Fruit fly (Drosophila melanogaster) whole organism, embryonic: Measurements from ENCODE around the gene dnc.

Experiments used
- CG10267 ChIP-seq: fragments of 200-800 bp; sonication (Bioruptor generic); optimal IDR thresholded peaks from 2 replicates; lab custom pipeline; 2018; ENCODE audit warnings: missing biosample characterization, mild to moderate bottlenecking, missing genetic modification characterization, moderate library complexity
- CG10543 ChIP-seq: fragments of 200-800 bp; sonication (Bioruptor generic); optimal IDR thresholded peaks from 3 replicates; lab custom pipeline; 2017; ENCODE audit warnings: missing biosample characterization, mild to moderate bottlenecking, missing genetic modification characterization, moderate library complexity
- CG11093 ChIP-seq: fragments of 200-800 bp; sonication (Bioruptor generic); IDR thresholded peaks from 3 replicates; pipeline ENCODE4 v1.3.6; 2022; ENCODE audit warnings: missing biosample characterization, missing genetic modification characterization
- CG11723 ChIP-seq: fragments of 200-800 bp; sonication (Bioruptor generic); optimal IDR thresholded peaks from 2 replicates; lab custom pipeline; 2017; ENCODE audit warnings: missing biosample characterization, mild to moderate bottlenecking, missing genetic modification characterization
- CG12391 ChIP-seq: fragments of 200-800 bp; sonication (Bioruptor generic); optimal IDR thresholded peaks from 3 replicates; lab custom pipeline; 2018; ENCODE audit warnings: missing biosample characterization, mild to moderate bottlenecking, missing genetic modification characterization, moderate library complexity
- CG14860 ChIP-seq: fragments of 200-800 bp; sonication (Bioruptor generic); IDR thresholded peaks from 3 replicates; pipeline ENCODE4 v1.3.6; 2022; ENCODE audit warnings: missing biosample characterization, missing genetic modification characterization; ENCODE audit not compliant: partially characterized antibody
- CG15479 ChIP-seq: fragments of 200-800 bp; sonication (Bioruptor generic); optimal IDR thresholded peaks from 3 replicates; lab custom pipeline; 2019; ENCODE audit warnings: missing biosample characterization, mild to moderate bottlenecking, missing genetic modification characterization, moderate library complexity
- CG16815 ChIP-seq: fragments of 200-800 bp; sonication (Bioruptor generic); optimal IDR thresholded peaks from 3 replicates; lab custom pipeline; 2017; ENCODE audit warnings: missing biosample characterization, mild to moderate bottlenecking, missing genetic modification characterization
- CG17361 ChIP-seq: fragments of 200-800 bp; sonication (Bioruptor generic); IDR thresholded peaks from 3 replicates; pipeline ENCODE4 v1.3.6; 2022; ENCODE audit warnings: missing biosample characterization, missing genetic modification characterization
- CG17912 ChIP-seq: fragments of 200-800 bp; sonication (Bioruptor generic); optimal IDR thresholded peaks from 2 replicates; lab custom pipeline; 2018; ENCODE audit warnings: missing biosample characterization, mild to moderate bottlenecking, missing genetic modification characterization
- CG1832 ChIP-seq: fragments of 200-800 bp; sonication (Bioruptor generic); optimal IDR thresholded peaks from 2 replicates; lab custom pipeline; 2017; ENCODE audit warnings: missing biosample characterization, mild to moderate bottlenecking, missing genetic modification characterization, inconsistent platforms
- CG4360 ChIP-seq: fragments of 200-800 bp; sonication (Bioruptor generic); IDR thresholded peaks from 2 replicates; pipeline ENCODE4 v1.3.6; 2022; ENCODE audit warnings: missing biosample characterization, missing genetic modification characterization
- CG4617 ChIP-seq: fragments of 200-800 bp; sonication (Bioruptor generic); optimal IDR thresholded peaks from 3 replicates; lab custom pipeline; 2016; ENCODE audit warnings: missing biosample characterization, missing genetic modification characterization, borderline replicate concordance
- CG4730 ChIP-seq: fragments of 200-800 bp; sonication (Bioruptor generic); IDR thresholded peaks from 2 replicates; pipeline ENCODE4 v1.3.6; 2022; ENCODE audit warnings: missing biosample characterization, missing genetic modification characterization
- CG8359 ChIP-seq: fragments of 200-800 bp; sonication (Bioruptor generic); optimal IDR thresholded peaks from 2 replicates; lab custom pipeline; 2017; ENCODE audit warnings: missing biosample characterization, mild to moderate bottlenecking, missing genetic modification characterization, borderline replicate concordance
- CG8388 ChIP-seq: fragments of 200-800 bp; sonication (Bioruptor generic); optimal IDR thresholded peaks from 2 replicates; lab custom pipeline; 2019; ENCODE audit warnings: missing biosample characterization, mild to moderate bottlenecking, missing genetic modification characterization, moderate library complexity
- CG9876 ChIP-seq: fragments of 200-800 bp; sonication (Bioruptor generic); optimal IDR thresholded peaks from 2 replicates; lab custom pipeline; 2016; ENCODE audit warnings: missing biosample characterization, missing genetic modification characterization
- Dfd ChIP-seq, 2 experiments: fragments of >200 bp; optimal IDR thresholded peaks; 2 replicates each; lab custom pipeline; 2017; ENCODE audit warnings: missing biosample characterization in 2 of 2, missing genetic modification characterization in 2 of 2
- Dref ChIP-seq: fragments of 200-800 bp; sonication (Bioruptor generic); IDR thresholded peaks from 2 replicates; pipeline ENCODE4 v1.3.6; 2022; ENCODE audit warnings: missing biosample characterization, missing genetic modification characterization
- Drgx ChIP-seq: fragments of 200-800 bp; sonication (Bioruptor generic); IDR thresholded peaks from 2 replicates; pipeline ENCODE4 v1.3.6; 2022; ENCODE audit warnings: missing biosample characterization, missing genetic modification characterization
- Elba2 ChIP-seq: fragments of 200-800 bp; sonication (Bioruptor generic); optimal IDR thresholded peaks from 3 replicates; lab custom pipeline; 2016; ENCODE audit warnings: missing biosample characterization, missing genetic modification characterization
- Fer1 ChIP-seq: fragments of 200-800 bp; sonication (Bioruptor generic); optimal IDR thresholded peaks from 2 replicates; lab custom pipeline; 2017; ENCODE audit warnings: missing biosample characterization, mild to moderate bottlenecking, missing genetic modification characterization
- Fer3 ChIP-seq: fragments of 200-800 bp; sonication (Bioruptor generic); optimal IDR thresholded peaks from 2 replicates; lab custom pipeline; 2018; ENCODE audit warnings: missing biosample characterization, mild to moderate bottlenecking, missing genetic modification characterization, moderate library complexity
- GATAe ChIP-seq: fragments of 200-800 bp; sonication (Bioruptor generic); conservative IDR thresholded peaks from 2 replicates; pipeline ENCODE4 v1.3.6; 2022; ENCODE audit warnings: missing biosample characterization, missing genetic modification characterization
- Gug ChIP-seq: fragments of 200-800 bp; sonication (Bioruptor generic); IDR thresholded peaks from 4 replicates; pipeline ENCODE4 v1.3.6; 2022; ENCODE audit warnings: missing biosample characterization, missing genetic modification characterization
- H15 ChIP-seq: fragments of 200-800 bp; sonication (Bioruptor generic); IDR thresholded peaks from 3 replicates; pipeline ENCODE4 v1.3.6; 2022; ENCODE audit warnings: missing biosample characterization, missing genetic modification characterization
- NK7.1 ChIP-seq: fragments of 200-800 bp; sonication (Bioruptor generic); optimal IDR thresholded peaks from 3 replicates; lab custom pipeline; 2016; ENCODE audit warnings: missing biosample characterization, missing genetic modification characterization
- Nf-YA ChIP-seq: fragments of 200-800 bp; sonication (Bioruptor generic); IDR thresholded peaks from 2 replicates; pipeline ENCODE4 v1.3.6; 2022; ENCODE audit warnings: missing biosample characterization, missing genetic modification characterization
- Optix ChIP-seq: fragments of 200-800 bp; sonication (Bioruptor generic); IDR thresholded peaks from 3 replicates; pipeline ENCODE4 v1.3.6; 2022; ENCODE audit warnings: missing biosample characterization, missing genetic modification characterization
- Rfx ChIP-seq: fragments of 200-800 bp; sonication (Bioruptor generic); IDR thresholded peaks from 2 replicates; pipeline ENCODE4 v1.3.6; 2022; ENCODE audit warnings: missing biosample characterization, missing genetic modification characterization
- Side ChIP-seq: fragments of 200-800 bp; sonication (Bioruptor generic); optimal IDR thresholded peaks from 2 replicates; lab custom pipeline; 2016; ENCODE audit warnings: missing biosample characterization, missing genetic modification characterization
- cad ChIP-seq: fragments of >200 bp; optimal IDR thresholded peaks from 2 replicates; lab custom pipeline; 2017; ENCODE audit warnings: missing biosample characterization, missing genetic modification characterization
- chn ChIP-seq: fragments of 200-800 bp; sonication (Bioruptor generic); optimal IDR thresholded peaks from 2 replicates; lab custom pipeline; 2016; ENCODE audit warnings: missing biosample characterization, missing genetic modification characterization
- ci ChIP-seq: fragments of 200-800 bp; sonication (Bioruptor generic); IDR thresholded peaks from 3 replicates; pipeline ENCODE4 v1.3.6; 2022; ENCODE audit warnings: missing biosample characterization, missing genetic modification characterization
- ewg ChIP-seq: fragments of 200-800 bp; sonication (Bioruptor generic); optimal IDR thresholded peaks from 3 replicates; lab custom pipeline; 2017; ENCODE audit warnings: mild to moderate bottlenecking, missing biosample characterization, missing genetic modification reagents, missing genetic modification characterization
- fd102C ChIP-seq: fragments of 200-800 bp; sonication (Bioruptor generic); optimal IDR thresholded peaks from 2 replicates; lab custom pipeline; 2018; ENCODE audit warnings: missing biosample characterization, mild to moderate bottlenecking, missing genetic modification characterization, moderate library complexity
- kah ChIP-seq: fragments of 200-800 bp; sonication (Bioruptor generic); optimal IDR thresholded peaks from 2 replicates; lab custom pipeline; 2018; ENCODE audit warnings: missing biosample characterization, mild to moderate bottlenecking, missing genetic modification characterization
- lilli ChIP-seq: fragments of 200-800 bp; sonication (Bioruptor generic); optimal IDR thresholded peaks from 3 replicates; lab custom pipeline; 2016; ENCODE audit warnings: missing biosample characterization, missing genetic modification characterization
- nerfin-2 ChIP-seq: fragments of 200-800 bp; sonication (Bioruptor generic); IDR thresholded peaks from 2 replicates; pipeline ENCODE4 v1.3.6; 2022; ENCODE audit warnings: missing biosample characterization, missing genetic modification characterization; ENCODE audit not compliant: partially characterized antibody
- org-1 ChIP-seq: fragments of 200-800 bp; sonication (Bioruptor generic); optimal IDR thresholded peaks from 2 replicates; lab custom pipeline; 2017; ENCODE audit warnings: missing biosample characterization, missing genetic modification characterization
- sc ChIP-seq, 3 experiments: fragments of >200 bp in 2 of 3; fragments of 200-800 bp in 1 of 3; sonication (Bioruptor generic) in 1 of 3; optimal IDR thresholded peaks; 2 replicates in 2 of 3; 3 replicates in 1 of 3; lab custom pipeline; 2017; ENCODE audit warnings: mild to moderate bottlenecking in 1 of 3, missing biosample characterization in 1 of 3, missing genetic modification characterization in 1 of 3, missing genetic modification reagents in 1 of 3
- schlank ChIP-seq: fragments of 200-800 bp; sonication (Bioruptor generic); optimal IDR thresholded peaks from 2 replicates; lab custom pipeline; 2018; ENCODE audit warnings: missing biosample characterization, mild to moderate bottlenecking, missing genetic modification characterization
- sd ChIP-seq: fragments of 200-800 bp; sonication (Bioruptor generic); optimal IDR thresholded peaks from 3 replicates; lab custom pipeline; 2018; ENCODE audit warnings: missing biosample characterization, mild to moderate bottlenecking, missing genetic modification characterization, moderate library complexity
- seq ChIP-seq: fragments of 200-800 bp; sonication (Bioruptor generic); IDR thresholded peaks from 2 replicates; pipeline ENCODE4 v1.3.6; 2022; ENCODE audit warnings: missing biosample characterization, missing genetic modification characterization
- sim ChIP-seq: fragments of 200-800 bp; sonication (Bioruptor generic); IDR thresholded peaks from 2 replicates; pipeline ENCODE4 v1.3.6; 2022; ENCODE audit warnings: missing biosample characterization, missing genetic modification characterization
- slbo ChIP-seq: fragments of 200-800 bp; sonication (Bioruptor generic); IDR thresholded peaks from 2 replicates; pipeline ENCODE4 v1.3.6; 2022; ENCODE audit warnings: missing biosample characterization, missing genetic modification characterization
- sna ChIP-seq: fragments of 200-800 bp; sonication (Bioruptor generic); IDR thresholded peaks from 2 replicates; pipeline ENCODE4 v1.3.6; 2022; ENCODE audit warnings: missing biosample characterization, missing genetic modification characterization; ENCODE audit not compliant: partially characterized antibody
- stwl ChIP-seq: fragments of 200-800 bp; sonication (Bioruptor generic); optimal IDR thresholded peaks from 3 replicates; lab custom pipeline; 2018; ENCODE audit warnings: missing biosample characterization, mild to moderate bottlenecking, missing genetic modification characterization, moderate library complexity
- tap ChIP-seq: fragments of 200-800 bp; optimal IDR thresholded peaks from 3 replicates; lab custom pipeline; 2019; ENCODE audit warnings: missing biosample characterization, mild to moderate bottlenecking, missing genetic modification characterization, moderate library complexity
- vnd ChIP-seq: fragments of 200-800 bp; sonication (Bioruptor generic); IDR thresholded peaks from 3 replicates; pipeline ENCODE4 v1.3.6; 2022; ENCODE audit warnings: missing biosample characterization, missing genetic modification characterization; ENCODE audit not compliant: partially characterized antibody

Gene dnc

dm6 chrX:3355180-3355579 lies 178.9 kb downstream of the dnc start (continued):
- TF ChIP-seq kah (GFP tag; lab: Kevin White, UChicago) = peak; percentile 1
- TF ChIP-seq CG17912 (GFP tag; lab: Kevin White, UChicago) = no peak
- no peak for TF ChIP-seq Dfd (GFP tag; optimal IDR thresholded peaks at IDR 0.05; lab: Kevin White, UChicago)
- peak; percentile 86 for TF ChIP-seq Rfx (GFP tag; lab: Robert Waterston, UW)
- peak; percentile 49 for TF ChIP-seq CG11723 (GFP tag; lab: Kevin White, UChicago)
- TF ChIP-seq Dref = no peak
- peak; percentile 83 for TF ChIP-seq slbo (GFP tag; lab: Robert Waterston, UW)
- peak; percentile 37 for TF ChIP-seq tap (tag; lab: Kevin White, UChicago)
- TF ChIP-seq GATAe (GFP tag; lab: Robert Waterston, UW) = no peak
- peak; percentile 62 for TF ChIP-seq CG8359 (GFP tag; lab: Kevin White, UChicago)
- peak; percentile 54; the same call in 1 of the 2 replicates for TF ChIP-seq CG4360
- peak; percentile 79 for TF ChIP-seq CG10267
- no peak for TF ChIP-seq CG9876 (GFP tag; lab: Kevin White, UChicago)
- TF ChIP-seq org-1 (GFP tag; lab: Kevin White, UChicago) = peak; percentile 30
- TF ChIP-seq Nf-YA (GFP tag; lab: Robert Waterston, UW) = peak; percentile 67
- TF ChIP-seq CG16815 = peak; percentile 73
- TF ChIP-seq ci (GFP tag; lab: Robert Waterston, UW) = peak; percentile 92
- peak; percentile 70 for TF ChIP-seq CG4730 (GFP tag; lab: Robert Waterston, UW)
- TF ChIP-seq Fer3 (tag; lab: Kevin White, UChicago) = peak; percentile 60
- peak; percentile 46 for TF ChIP-seq CG4617 (GFP tag; lab: Kevin White, UChicago)
- TF ChIP-seq sim (GFP tag; lab: Robert Waterston, UW) = peak; percentile 71
- no peak for TF ChIP-seq sna (GFP tag; lab: Robert Waterston, UW)
- no peak for TF ChIP-seq CG14860 (GFP tag; lab: Robert Waterston, UW)
- peak; percentile 85 for TF ChIP-seq Optix (GFP tag; lab: Robert Waterston, UW)
- TF ChIP-seq CG12391 (tag; lab: Kevin White, UChicago) = peak; percentile 84
- TF ChIP-seq CG10543 = peak; percentile 15
- TF ChIP-seq seq (GFP tag; lab: Robert Waterston, UW) = peak; percentile 81
- 0 out of 3 replicates have a peak, but pooled peaks have one; percentile 34 for TF ChIP-seq CG11093
- TF ChIP-seq CG15479 (GFP tag; lab: Kevin White, UChicago) = no peak
- peak; percentile 58; the same call in 2 of the 4 replicates for TF ChIP-seq Gug (GFP tag; lab: Robert Waterston, UW)
- peak; percentile 55 for TF ChIP-seq Fer1 (GFP tag; lab: Kevin White, UChicago)
- TF ChIP-seq Drgx (GFP tag; lab: Robert Waterston, UW) = no peak
- TF ChIP-seq nerfin-2 (GFP tag; lab: Robert Waterston, UW) = no peak
- no peak for TF ChIP-seq vnd (GFP tag; lab: Robert Waterston, UW)
- no peak for TF ChIP-seq cad
- peak; percentile 72 for TF ChIP-seq lilli (GFP tag; lab: Kevin White, UChicago)
- TF ChIP-seq H15 (GFP tag; lab: Robert Waterston, UW) = peak; percentile 81
- peak; percentile 52; the same call in 2 of the 3 replicates for TF ChIP-seq CG17361 (GFP tag; lab: Robert Waterston, UW)
- TF ChIP-seq CG8388 = peak; percentile 78
- TF ChIP-seq ewg (GFP tag; lab: Kevin White, UChicago) = peak; percentile 55
- TF ChIP-seq chn (GFP tag; lab: Kevin White, UChicago) = peak; percentile 38
- no peak for TF ChIP-seq NK7.1 (GFP tag; lab: Kevin White, UChicago)
- no peak for TF ChIP-seq CG1832 (GFP tag; lab: Kevin White, UChicago)
- TF ChIP-seq sd (tag; lab: Kevin White, UChicago) = peak; percentile 36
- no peak for TF ChIP-seq sc (optimal IDR thresholded peaks at IDR 0.05; lab: Kevin White, UChicago)
- TF ChIP-seq sc (GFP tag; optimal IDR thresholded peaks at IDR 0.05; lab: Kevin White, UChicago) = peak; percentile 75
- no peak for TF ChIP-seq schlank (tag; lab: Kevin White, UChicago)
- peak; percentile 27 for TF ChIP-seq Elba2 (GFP tag; lab: Kevin White, UChicago)
- peak; percentile 28 for TF ChIP-seq fd102C (GFP tag; lab: Kevin White, UChicago)
- no peak for TF ChIP-seq Side (GFP tag; lab: Kevin White, UChicago)
- TF ChIP-seq stwl (tag; lab: Kevin White, UChicago) = peak; percentile 37
